Worm (Caenorhabditis elegans) whole organism, L4 larva: ENCODE results near the gene T28C12.15.

Source experiments
- R02D3.7 ChIP-seq: fragments of 150-350 bp; sonication (generic microtip); optimal IDR thresholded peaks from 3 replicates; lab custom pipeline; 2014; ENCODE audit warnings: missing biosample characterization, missing genetic modification characterization
- cey-2 ChIP-seq: sonication (generic microtip); optimal IDR thresholded peaks from 3 replicates; lab custom pipeline; 2017; ENCODE audit warnings: missing genetic modification characterization, mild to moderate bottlenecking, missing compliant biosample characterization, antibody characterized with exemption, borderline replicate concordance; ENCODE audit not compliant: insufficient read depth
- dmd-9 ChIP-seq: fragments of 200-800 bp; sonication (Bioruptor generic); IDR thresholded peaks from 2 replicates; pipeline ENCODE4 v1.3.6; 2022; ENCODE audit warnings: missing genetic modification reagents, missing genetic modification characterization, missing compliant biosample characterization
- lin-39 ChIP-seq: fragments of 150-350 bp; optimal IDR thresholded peaks from 2 replicates; lab custom pipeline; 2014; ENCODE audit warnings: missing biosample characterization, missing genetic modification reagents, missing genetic modification characterization
- nhr-237 ChIP-seq: sonication (generic microtip); optimal IDR thresholded peaks from 2 replicates; lab custom pipeline; 2017; ENCODE audit warnings: missing biosample characterization, missing genetic modification characterization
- snpc-4 ChIP-seq: fragments of 150-350 bp; optimal IDR thresholded peaks from 2 replicates; lab custom pipeline; 2014; ENCODE audit warnings: missing biosample characterization, missing genetic modification characterization
- zip-11 ChIP-seq: fragments of 200-800 bp; sonication (Bioruptor generic); IDR thresholded peaks from 2 replicates; pipeline ENCODE4 v1.3.6; 2022; ENCODE audit warnings: missing genetic modification characterization, missing compliant biosample characterization
- zip-2 ChIP-seq: fragments of 150-350 bp; optimal IDR thresholded peaks from 2 replicates; lab custom pipeline; 2014; ENCODE audit warnings: missing biosample characterization, missing genetic modification characterization

DNA sequence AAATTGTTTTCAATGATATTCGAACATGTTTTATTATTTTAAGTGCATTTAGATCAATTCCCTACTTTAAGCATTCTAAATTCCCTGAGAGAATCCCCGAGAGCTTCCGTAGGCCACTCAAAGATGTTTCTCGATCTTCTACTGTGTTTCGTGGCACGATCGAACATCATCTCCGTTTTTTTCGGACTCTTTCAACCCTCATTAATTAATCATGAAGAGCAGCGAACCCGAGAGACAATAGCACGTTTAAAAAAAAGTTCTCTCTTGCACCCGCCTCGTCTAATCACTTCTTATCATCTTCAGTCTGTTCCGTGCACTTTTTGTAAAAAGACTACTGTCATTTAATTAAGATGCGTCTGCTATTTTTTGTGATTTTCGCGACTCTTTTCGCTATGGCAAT lies 33.0 kb downstream of the T28C12.15 start, which contains the start of gene K12B6.11:
- TF ChIP-seq snpc-4 (tag; lab: Kevin White, UChicago) (no peak), lin-39 (tag; lab: Kevin White, UChicago) (no peak), dmd-9 (GFP tag; lab: Robert Waterston, UW) (no peak), nhr-237 (tag; lab: Kevin White, UChicago) (no peak), cey-2 (tag; lab: Kevin White, UChicago) (no peak), zip-11 (GFP tag; lab: Robert Waterston, UW) (no peak), zip-2 (no peak), R02D3.7 (no peak)
